Worm (Caenorhabditis elegans) whole organism, L4/young adult: Measurements from ENCODE around the gene srab-23.

ENCODE experiments used
- W03F9.2 ChIP-seq: fragments of 150-350 bp; optimal IDR thresholded peaks from 2 replicates; lab custom pipeline; 2014; ENCODE audit warnings: missing biosample characterization, missing genetic modification characterization
- dao-5 ChIP-seq: sonication (generic microtip); optimal IDR thresholded peaks from 2 replicates; lab custom pipeline; 2016; ENCODE audit warnings: missing genotype, missing genetic modification characterization, moderate library complexity, missing compliant biosample characterization
- him-1 ChIP-seq: sonication (generic microtip); optimal IDR thresholded peaks from 2 replicates; lab custom pipeline; 2016; ENCODE audit warnings: missing genotype, missing genetic modification reagents, missing genetic modification characterization, missing compliant biosample characterization

- no peak for TF ChIP-seq dao-5
- TF ChIP-seq him-1 (tag; lab: Kevin White, UChicago), result no peak
- TF ChIP-seq W03F9.2 (tag; lab: Kevin White, UChicago), result no peak
Observed at ce11 chrV:1986954-1987353, 48.5 kb downstream of the srab-23 start, which contains the start of gene T08B1.1.
